Worm (Caenorhabditis elegans): ENCODE measurements around the gene snx-13.

- no peak for TF ChIP-seq pha-4 (tag; optimal IDR thresholded peaks at IDR 0.05)
- TF ChIP-seq pqm-1 (tag; optimal IDR thresholded peaks at IDR 0.05): no peak
- TF ChIP-seq ref-2 (tag; optimal IDR thresholded peaks at IDR 0.05): no peak
- TF ChIP-seq zip-5 (tag; optimal IDR thresholded peaks at IDR 0.05): no peak
- TF ChIP-seq hlh-6 (tag; optimal IDR thresholded peaks at IDR 0.05): no peak
- TF ChIP-seq nfya-1 (tag; optimal IDR thresholded peaks at IDR 0.05): no peak
- no peak for TF ChIP-seq fkh-10 (GFP tag; optimal IDR thresholded peaks at IDR 0.05)
- TF ChIP-seq pha-2 (tag; optimal IDR thresholded peaks at IDR 0.05): no peak
- TF ChIP-seq sox-4 (tag; optimal IDR thresholded peaks at IDR 0.05): no peak
- TF ChIP-seq F13H6.1 (tag; optimal IDR thresholded peaks at IDR 0.05): no peak
- no peak for TF ChIP-seq ceh-30 (tag; optimal IDR thresholded peaks at IDR 0.05)
- TF ChIP-seq ceh-45 (GFP tag; IDR thresholded peaks at IDR 0.05): no peak
- TF ChIP-seq lin-11 (tag; optimal IDR thresholded peaks at IDR 0.05): no peak
- TF ChIP-seq ceh-48 (tag; optimal IDR thresholded peaks at IDR 0.05): no peak
Observed at ce11 chrIV:17053261-17053660, 34.0 kb downstream of the snx-13 start, which contains the start of gene Y116A8C.23.
